Worm (Caenorhabditis elegans): Measurements from ENCODE around the gene F55C12.6.

Gene F55C12.6

DNA sequence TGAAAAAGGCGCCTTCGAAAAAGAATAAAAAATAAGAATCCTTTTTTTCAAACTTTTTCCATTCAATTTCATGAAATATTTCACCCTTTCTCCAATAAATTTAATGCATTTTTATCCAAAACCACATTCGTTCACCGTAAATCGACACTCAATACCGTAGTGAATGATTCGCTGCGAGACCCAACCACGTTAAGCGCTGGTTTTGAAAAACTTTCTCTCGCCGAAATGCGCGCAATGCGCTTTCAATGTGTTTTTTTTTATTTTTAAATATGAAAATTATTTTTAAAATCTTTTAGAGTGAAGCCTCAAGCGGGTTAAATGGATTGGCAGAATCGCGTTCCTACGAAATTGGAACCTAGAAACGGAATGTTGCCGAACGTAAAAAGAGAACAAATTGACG lies 30.3 kb upstream of the F55C12.6 start, which contains the start of gene F59G1.8 (continued):
- no peak for TF ChIP-seq B0019.2 (GFP tag; conservative IDR thresholded peaks at IDR 0.05)
- no peak for TF ChIP-seq rec-8 (tag; optimal IDR thresholded peaks at IDR 0.05)
- TF ChIP-seq mxl-1 (tag; optimal IDR thresholded peaks at IDR 0.05) = no peak
- TF ChIP-seq gei-17 (GFP tag; optimal IDR thresholded peaks at IDR 0.05) = no peak
- TF ChIP-seq D2030.7 (GFP tag; IDR thresholded peaks at IDR 0.05) = no peak
- TF ChIP-seq bed-1 (GFP tag; IDR thresholded peaks at IDR 0.05) = no peak
- TF ChIP-seq C17E4.6 (GFP tag; IDR thresholded peaks at IDR 0.05) = no peak
- TF ChIP-seq snpc-3.4 (tag; optimal IDR thresholded peaks at IDR 0.05) = no peak
- TF ChIP-seq madf-6 (GFP tag; IDR thresholded peaks at IDR 0.05) = peak; percentile 76
- TF ChIP-seq ceh-91 (GFP tag; IDR thresholded peaks at IDR 0.05) = peak; percentile 30; the same call in 1 of the 2 replicates

DNA sequence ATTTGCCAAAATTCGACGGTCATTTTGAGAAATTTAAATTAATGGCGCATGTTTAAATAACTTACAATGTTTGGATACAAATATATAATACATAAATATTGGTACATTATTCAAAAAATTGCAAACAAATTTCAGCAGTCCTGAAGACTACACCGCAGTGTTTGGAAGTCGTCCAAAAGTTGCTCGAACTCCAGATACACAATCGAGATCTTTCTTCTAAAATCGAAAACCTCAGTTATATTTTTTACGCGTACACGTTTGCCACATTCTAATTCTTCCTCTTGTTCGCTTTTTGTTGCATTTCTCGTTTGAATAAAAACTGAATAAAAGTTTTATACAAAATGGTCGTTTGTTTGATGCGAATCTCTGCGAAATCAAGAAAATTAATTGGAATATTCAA lies 28.3 kb upstream of the F55C12.6 start, which contains the start of gene tsp-18:
Gene tsp-18 (plus strand): TSS at position 301 of the 400 bp plus-strand sequence.
- TF ChIP-seq fkh-3 (tag; optimal IDR thresholded peaks at IDR 0.05) (no peak), tbx-9 (tag; optimal IDR thresholded peaks at IDR 0.05; ENCODE audit: borderline replicate concordance) (no peak), hmg-20 (GFP tag; IDR thresholded peaks at IDR 0.05) (no peak), pha-4 (tag; optimal IDR thresholded peaks at IDR 0.05) (no peak), bed-2 (GFP tag; IDR thresholded peaks at IDR 0.05) (no peak), T26A5.8 (tag; optimal IDR thresholded peaks at IDR 0.05) (no peak), lin-26 (GFP tag; IDR thresholded peaks at IDR 0.05) (no peak), T07F8.4 (tag; optimal IDR thresholded peaks at IDR 0.05) (no peak), lsy-27 (tag; optimal IDR thresholded peaks at IDR 0.05; ENCODE audit: borderline replicate concordance, insufficient read depth) (no peak), nhr-27 (tag; optimal IDR thresholded peaks at IDR 0.05) (no peak), Y95B8A.8 (GFP tag; IDR thresholded peaks at IDR 0.05) (no peak)

DNA sequence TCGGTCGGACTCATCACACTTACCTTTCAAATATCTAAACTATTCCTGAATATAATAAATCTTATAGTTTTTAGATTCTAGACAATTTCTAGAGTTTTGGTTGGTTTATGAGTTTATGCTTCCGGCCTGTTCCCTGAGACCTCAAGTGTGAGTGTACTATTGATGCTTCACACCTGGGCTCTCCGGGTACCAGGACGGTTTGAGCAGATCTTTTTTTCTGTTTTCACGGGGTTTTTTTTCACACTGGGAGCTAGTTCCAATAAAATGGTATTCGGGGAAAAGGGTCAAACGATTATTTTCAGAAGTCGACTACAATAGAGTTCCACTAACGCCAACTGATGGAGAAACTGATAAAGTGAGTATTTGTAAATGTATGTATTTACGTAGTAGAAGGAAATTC lies 26.2 kb upstream of the F55C12.6 start:
- no peak for TF ChIP-seq tbx-9 (tag; optimal IDR thresholded peaks at IDR 0.05; ENCODE audit: borderline replicate concordance)
- no peak for TF ChIP-seq zim-3 (tag; optimal IDR thresholded peaks at IDR 0.05)
- no peak for TF ChIP-seq hlh-26 (GFP tag; conservative IDR thresholded peaks at IDR 0.05)
- TF ChIP-seq lin-40 (tag; optimal IDR thresholded peaks at IDR 0.05) = no peak
- TF ChIP-seq nfya-1 (tag; optimal IDR thresholded peaks at IDR 0.05; ENCODE audit: borderline replicate concordance, insufficient read depth) = no peak
- no peak for TF ChIP-seq tlf-1 (GFP tag; optimal IDR thresholded peaks at IDR 0.05)
- no peak for TF ChIP-seq ccch-3 (GFP tag; optimal IDR thresholded peaks at IDR 0.05)

DNA sequence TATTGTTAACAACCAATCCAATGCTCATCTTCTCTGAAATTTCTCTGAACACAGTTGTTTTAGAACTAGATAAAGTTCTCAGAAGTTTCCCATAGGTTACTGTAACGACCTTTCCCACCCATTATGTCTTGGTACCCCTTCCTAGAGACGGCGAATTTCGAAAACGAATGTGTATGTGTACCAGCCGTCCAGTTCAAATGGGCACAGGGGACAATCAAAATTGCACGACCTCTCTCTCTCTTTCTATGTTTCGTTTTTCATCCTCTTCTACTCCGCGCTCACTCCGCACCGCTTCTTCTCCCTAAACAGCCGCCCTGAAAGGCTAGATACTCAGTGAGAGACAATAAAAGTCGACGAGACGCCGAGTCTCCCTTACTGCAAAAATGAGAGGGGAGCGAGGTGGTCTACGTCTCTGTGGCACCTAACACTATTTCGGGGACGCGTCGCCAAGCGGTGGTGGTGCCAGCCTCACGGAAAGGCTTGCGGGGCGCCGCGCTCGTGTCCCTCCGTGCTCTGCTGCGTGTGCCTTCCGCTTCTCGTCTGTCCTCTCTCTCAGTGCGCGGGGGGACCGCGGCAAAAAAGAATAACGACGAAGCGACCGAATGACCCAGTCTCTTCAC lies 25.6 kb upstream of the F55C12.6 start:
- TF ChIP-seq mcd-1 (GFP tag; IDR thresholded peaks at IDR 0.05) (peak; percentile 55), hmg-20 (GFP tag; IDR thresholded peaks at IDR 0.05) (0 out of 2 replicates have a peak, but pooled peaks have one; percentile 16), cebp-2 (GFP tag; IDR thresholded peaks at IDR 0.05) (no peak), F39B2.1 (GFP tag; IDR thresholded peaks at IDR 0.05) (no peak), egrh-3 (GFP tag; IDR thresholded peaks at IDR 0.05) (peak; percentile 91), tlf-1 (GFP tag; optimal IDR thresholded peaks at IDR 0.05) (no peak), zfh-2 (GFP tag; conservative IDR thresholded peaks at IDR 0.05) (peak; percentile 96), cebp-1 (GFP tag; IDR thresholded peaks at IDR 0.05) (no peak), cebp-1 (tag; optimal IDR thresholded peaks at IDR 0.05) (peak; percentile 51), lin-40 (tag; optimal IDR thresholded peaks at IDR 0.05) (peak; percentile 13), lin-54 (GFP tag; optimal IDR thresholded peaks at IDR 0.05) (no peak), hmg-1.2 (GFP tag; IDR thresholded peaks at IDR 0.05) (peak; percentile 27; the same call in 1 of the 2 replicates), dox-1 (GFP tag; IDR thresholded peaks at IDR 0.05) (peak; percentile 38; the same call in 1 of the 2 replicates), nfya-1 (tag; optimal IDR thresholded peaks at IDR 0.05; ENCODE audit: borderline replicate concordance, insufficient read depth) (no peak), aptf-3 (GFP tag; IDR thresholded peaks at IDR 0.05) (0 out of 2 replicates have a peak, but pooled peaks have one; percentile 69), nhr-27 (tag; optimal IDR thresholded peaks at IDR 0.05) (peak; percentile 18), rec-8 (tag; optimal IDR thresholded peaks at IDR 0.05) (no peak), bed-2 (GFP tag; IDR thresholded peaks at IDR 0.05) (no peak), attf-5 (GFP tag; optimal IDR thresholded peaks at IDR 0.05) (no peak), Y53G8AR.9 (GFP tag; conservative IDR thresholded peaks at IDR 0.05) (no peak), madf-6 (GFP tag; IDR thresholded peaks at IDR 0.05) (no peak), tbx-9 (tag; optimal IDR thresholded peaks at IDR 0.05; ENCODE audit: borderline replicate concordance) (no peak)

All from whole organism, young adult.